Fruit fly (Drosophila melanogaster) whole organism, prepupa: ENCODE results near the gene Sgs3.
A peak's percentile ranks its signal among the peaks of the same experiment; 100 is the strongest.

Experiments
- CG10631 ChIP-seq: fragments of 200-800 bp; sonication (Bioruptor generic); optimal IDR thresholded peaks from 2 replicates; lab custom pipeline; 2016; ENCODE audit warnings: missing biosample characterization, missing genetic modification characterization
- CG10669 ChIP-seq: fragments of 200-800 bp; sonication (Bioruptor generic); optimal IDR thresholded peaks from 3 replicates; lab custom pipeline; 2018; ENCODE audit warnings: missing biosample characterization, mild to moderate bottlenecking, missing genetic modification characterization, moderate library complexity
- CG11762 ChIP-seq: fragments of 200-800 bp; sonication (Bioruptor generic); optimal IDR thresholded peaks from 3 replicates; lab custom pipeline; 2016; ENCODE audit warnings: missing biosample characterization, missing genetic modification characterization; ENCODE audit not compliant: insufficient read depth
- CG15336 ChIP-seq: fragments of 200-800 bp; sonication (Bioruptor generic); IDR thresholded peaks from 2 replicates; pipeline ENCODE4 v1.3.6; 2022; ENCODE audit warnings: missing biosample characterization, missing genetic modification characterization
- CG16779 ChIP-seq: fragments of 200-800 bp; sonication (Bioruptor generic); optimal IDR thresholded peaks from 3 replicates; lab custom pipeline; 2017; ENCODE audit warnings: missing biosample characterization, mild to moderate bottlenecking, missing genetic modification characterization
- CG3032 ChIP-seq: fragments of 200-800 bp; optimal IDR thresholded peaks from 2 replicates; lab custom pipeline; 2019; ENCODE audit warnings: missing biosample characterization, mild to moderate bottlenecking, missing genetic modification characterization, moderate library complexity
- CG32006 ChIP-seq: fragments of 200-800 bp; sonication (Bioruptor generic); optimal IDR thresholded peaks from 3 replicates; lab custom pipeline; 2017; ENCODE audit warnings: missing biosample characterization, mild to moderate bottlenecking, missing genetic modification characterization
- CG34406 ChIP-seq: fragments of 200-800 bp; sonication (Bioruptor generic); optimal IDR thresholded peaks from 3 replicates; lab custom pipeline; 2016; ENCODE audit warnings: missing biosample characterization, missing genetic modification characterization
- CG3919 ChIP-seq: fragments of 200-800 bp; sonication (Bioruptor generic); optimal IDR thresholded peaks from 3 replicates; lab custom pipeline; 2016; ENCODE audit warnings: missing biosample characterization, missing genetic modification characterization
- CG4318 ChIP-seq: fragments of 200-800 bp; sonication (Bioruptor generic); optimal IDR thresholded peaks from 3 replicates; lab custom pipeline; 2017; ENCODE audit warnings: missing biosample characterization, mild to moderate bottlenecking, missing genetic modification characterization
- CG6163 ChIP-seq: fragments of 200-800 bp; sonication (Bioruptor generic); IDR thresholded peaks from 3 replicates; pipeline ENCODE4 v1.3.6; 2022; ENCODE audit warnings: missing biosample characterization, missing genetic modification characterization
- CG6276 ChIP-seq: fragments of 200-800 bp; sonication (Bioruptor generic); optimal IDR thresholded peaks from 2 replicates; lab custom pipeline; 2017; ENCODE audit warnings: missing biosample characterization, mild to moderate bottlenecking, missing genetic modification characterization
- CG7368 ChIP-seq: fragments of 200-800 bp; sonication (Bioruptor generic); optimal IDR thresholded peaks from 3 replicates; lab custom pipeline; 2016; ENCODE audit warnings: missing biosample characterization, missing genetic modification characterization
- CG8119 ChIP-seq: fragments of 200-800 bp; sonication (Bioruptor generic); IDR thresholded peaks from 3 replicates; pipeline ENCODE4 v1.3.6; 2022; ENCODE audit warnings: missing biosample characterization, missing genetic modification characterization
- CG8319 ChIP-seq: fragments of 200-800 bp; sonication (Bioruptor generic); optimal IDR thresholded peaks from 3 replicates; lab custom pipeline; 2016; ENCODE audit warnings: missing biosample characterization, missing genetic modification characterization
- CG8632 ChIP-seq: fragments of 200-800 bp; sonication (Bioruptor generic); optimal IDR thresholded peaks from 3 replicates; lab custom pipeline; 2016; ENCODE audit warnings: missing biosample characterization, missing genetic modification characterization
- CG9139 ChIP-seq: fragments of 200-800 bp; sonication (Bioruptor generic); optimal IDR thresholded peaks from 3 replicates; lab custom pipeline; 2017; ENCODE audit warnings: missing biosample characterization, mild to moderate bottlenecking, missing genetic modification characterization
- Eip75B ChIP-seq: fragments of 200-800 bp; sonication (Bioruptor generic); optimal IDR thresholded peaks from 3 replicates; lab custom pipeline; 2016; ENCODE audit warnings: missing biosample characterization, missing genetic modification characterization
- Eip78C ChIP-seq: fragments of 200-800 bp; sonication (Bioruptor generic); peaks from one replicate; lab custom pipeline; 2016; ENCODE audit warnings: missing biosample characterization, missing genetic modification characterization
- Eip93F ChIP-seq: fragments of 200-800 bp; sonication (Bioruptor generic); optimal IDR thresholded peaks from 2 replicates; lab custom pipeline; 2016; ENCODE audit warnings: missing biosample characterization, mild to moderate bottlenecking, missing genetic modification characterization
- Ets96B ChIP-seq: fragments of 200-800 bp; optimal IDR thresholded peaks from 2 replicates; lab custom pipeline; 2019; ENCODE audit warnings: missing biosample characterization, mild to moderate bottlenecking, missing genetic modification characterization, moderate library complexity
- Gug ChIP-seq: fragments of 200-800 bp; sonication (Bioruptor generic); IDR thresholded peaks from 2 replicates; pipeline ENCODE4 v1.3.6; 2022; ENCODE audit warnings: missing biosample characterization, missing genetic modification characterization
- Hr39 ChIP-seq: fragments of 200-800 bp; sonication (Bioruptor generic); optimal IDR thresholded peaks from 2 replicates; lab custom pipeline; 2016; ENCODE audit warnings: missing biosample characterization, missing genetic modification characterization
- Hr4 ChIP-seq: fragments of 200-800 bp; sonication (Bioruptor generic); optimal IDR thresholded peaks from 3 replicates; lab custom pipeline; 2016; ENCODE audit warnings: missing biosample characterization, missing genetic modification characterization
- Lpt ChIP-seq: fragments of 200-800 bp; sonication (Bioruptor generic); optimal IDR thresholded peaks from 3 replicates; lab custom pipeline; 2016; ENCODE audit warnings: missing biosample characterization, missing genetic modification characterization
- OdsH ChIP-seq: fragments of 200-800 bp; sonication (Bioruptor generic); optimal IDR thresholded peaks from 3 replicates; lab custom pipeline; 2016; ENCODE audit warnings: missing biosample characterization, missing genetic modification characterization
- Sox102F ChIP-seq: fragments of 200-800 bp; sonication (Bioruptor generic); optimal IDR thresholded peaks from 2 replicates; lab custom pipeline; 2016; ENCODE audit warnings: missing biosample characterization, mild to moderate bottlenecking, missing genetic modification characterization
- Sox14 ChIP-seq: fragments of 200-800 bp; sonication (Bioruptor generic); optimal IDR thresholded peaks from 3 replicates; lab custom pipeline; 2016; ENCODE audit warnings: missing biosample characterization, missing genetic modification characterization
- achi ChIP-seq: fragments of 200-800 bp; sonication (Bioruptor generic); optimal IDR thresholded peaks from 3 replicates; lab custom pipeline; 2016; ENCODE audit warnings: missing biosample characterization, missing genetic modification characterization
- acj6 ChIP-seq: fragments of 200-800 bp; sonication (Bioruptor generic); optimal IDR thresholded peaks from 3 replicates; lab custom pipeline; 2016; ENCODE audit warnings: missing biosample characterization, missing genetic modification characterization
- cyc ChIP-seq: fragments of 200-800 bp; sonication (Bioruptor generic); optimal IDR thresholded peaks from 3 replicates; lab custom pipeline; 2016; ENCODE audit warnings: missing biosample characterization, missing genetic modification characterization
- dac ChIP-seq: fragments of 200-800 bp; sonication (Bioruptor generic); optimal IDR thresholded peaks from 2 replicates; lab custom pipeline; 2017; ENCODE audit warnings: missing biosample characterization, mild to moderate bottlenecking, missing genetic modification characterization
- dsx ChIP-seq: fragments of 200-800 bp; optimal IDR thresholded peaks from 3 replicates; lab custom pipeline; 2019; ENCODE audit warnings: missing biosample characterization, mild to moderate bottlenecking, missing genetic modification characterization, moderate library complexity; ENCODE audit not compliant: poor library complexity, severe bottlenecking
- esn ChIP-seq: fragments of 200-800 bp; sonication (Bioruptor generic); optimal IDR thresholded peaks from 2 replicates; lab custom pipeline; 2016; ENCODE audit warnings: missing biosample characterization, mild to moderate bottlenecking, missing genetic modification characterization, moderate library complexity
- fd59A ChIP-seq: fragments of 200-800 bp; sonication (Bioruptor generic); optimal IDR thresholded peaks from 2 replicates; lab custom pipeline; 2017; ENCODE audit warnings: missing biosample characterization, mild to moderate bottlenecking, missing genetic modification characterization, missing genetic modification reagents
- fd85E ChIP-seq: fragments of 200-800 bp; sonication (Bioruptor generic); optimal IDR thresholded peaks from 3 replicates; lab custom pipeline; 2016; ENCODE audit warnings: missing biosample characterization, missing genetic modification characterization
- fkh ChIP-seq: fragments of 200-800 bp; sonication (Bioruptor generic); optimal IDR thresholded peaks from 3 replicates; lab custom pipeline; 2017; ENCODE audit warnings: missing biosample characterization, mild to moderate bottlenecking, missing genetic modification characterization, moderate library complexity
- net ChIP-seq: fragments of 200-800 bp; sonication (Bioruptor generic); optimal IDR thresholded peaks from 3 replicates; lab custom pipeline; 2016; ENCODE audit warnings: missing biosample characterization, missing genetic modification characterization
- pdm3 ChIP-seq: fragments of 200-800 bp; sonication (Bioruptor generic); optimal IDR thresholded peaks from 3 replicates; lab custom pipeline; 2016; ENCODE audit warnings: missing biosample characterization, missing genetic modification characterization
- salr ChIP-seq, 2 experiments: fragments of 200-800 bp; sonication (Bioruptor generic); optimal IDR thresholded peaks; 3 replicates each; lab custom pipeline; 2016 to 2018; ENCODE audit warnings: missing biosample characterization in 2 of 2, missing genetic modification characterization in 2 of 2, mild to moderate bottlenecking in 1 of 2
- spab ChIP-seq: fragments of 200-800 bp; sonication (Bioruptor generic); optimal IDR thresholded peaks from 2 replicates; lab custom pipeline; 2017; ENCODE audit warnings: missing biosample characterization, mild to moderate bottlenecking, missing genetic modification characterization, missing genetic modification reagents
- ss ChIP-seq, 2 experiments: fragments of 200-800 bp; sonication (Bioruptor generic); optimal IDR thresholded peaks; 2 replicates in 1 of 2; 3 replicates in 1 of 2; lab custom pipeline; 2017 to 2018; ENCODE audit warnings: mild to moderate bottlenecking in 2 of 2, missing biosample characterization in 2 of 2, missing genetic modification characterization in 2 of 2, moderate library complexity in 1 of 2
- svp ChIP-seq: fragments of 200-800 bp; sonication (Bioruptor generic); peaks from one replicate; lab custom pipeline; 2016; ENCODE audit warnings: missing biosample characterization, missing genetic modification characterization

Gene Sgs3

DNA sequence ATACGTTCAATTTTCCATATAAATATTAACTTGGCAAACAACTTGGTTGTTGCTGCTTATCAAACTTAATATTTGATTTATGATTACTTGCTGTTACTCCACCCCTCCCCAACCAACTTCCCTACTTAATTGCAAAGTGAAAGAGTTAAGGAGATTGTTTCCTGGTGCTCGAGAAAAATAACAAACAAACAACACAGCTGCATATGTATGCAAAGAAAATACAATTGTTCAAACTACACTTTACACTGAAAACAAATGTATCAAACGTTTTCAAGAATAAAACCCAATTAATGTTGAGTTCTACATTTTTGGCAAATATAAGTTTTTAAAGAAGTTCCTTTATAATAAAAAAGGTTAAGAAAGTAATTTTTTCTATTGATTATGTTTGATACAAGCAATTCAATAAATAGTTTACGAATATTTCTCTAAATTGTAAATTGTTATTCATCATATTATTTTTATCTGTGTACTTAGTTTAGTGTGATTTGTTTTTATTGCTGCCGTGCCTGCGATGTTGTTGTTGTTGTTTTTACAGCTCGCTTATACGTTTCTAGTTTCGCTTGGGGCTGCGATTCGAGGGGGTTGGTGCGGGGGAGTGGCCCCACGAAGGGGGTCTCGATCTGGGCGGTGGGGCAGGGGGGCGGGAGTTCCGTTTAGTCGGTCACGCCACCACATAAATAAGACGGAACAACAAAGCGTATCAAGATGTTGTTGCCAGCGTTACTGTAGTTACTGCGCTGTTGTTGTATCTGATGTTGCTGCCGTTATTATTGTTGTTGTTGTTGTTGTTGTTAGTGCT is 43.8 kb downstream of the Sgs3 start (continued):
- TF ChIP-seq CG10631 (GFP tag; lab: Kevin White, UChicago) (peak; percentile 37), CG8319 (GFP tag; lab: Kevin White, UChicago) (no peak), Ets96B (tag; lab: Kevin White, UChicago) (peak; percentile 64), CG6163 (0 out of 3 replicates have a peak, but pooled peaks have one; percentile 11), CG11762 (peak; percentile 33), CG4318 (peak; percentile 67), fkh (GFP tag; lab: Kevin White, UChicago) (peak; percentile 80), pdm3 (GFP tag; lab: Kevin White, UChicago) (peak; percentile 48), CG6276 (GFP tag; lab: Kevin White, UChicago) (peak; percentile 63), net (GFP tag; lab: Kevin White, UChicago) (peak; percentile 57), achi (GFP tag; lab: Kevin White, UChicago) (peak; percentile 41), CG3032 (peak; percentile 49), CG34406 (GFP tag; lab: Kevin White, UChicago) (peak; percentile 43), CG3919 (GFP tag; lab: Kevin White, UChicago) (peak; percentile 37), cyc (GFP tag; lab: Kevin White, UChicago) (no peak), CG8632 (GFP tag; lab: Kevin White, UChicago) (peak; percentile 51), dac (GFP tag; lab: Kevin White, UChicago) (no peak), OdsH (GFP tag; lab: Kevin White, UChicago) (peak; percentile 59), salr (GFP tag; optimal IDR thresholded peaks at IDR 0.05; lab: Kevin White, UChicago) (peak; percentile 41 to 85), fd85E (GFP tag; lab: Kevin White, UChicago) (no peak), Gug (no peak; the same call in none of the 2 replicates), Eip75B (peak; percentile 28), CG10669 (GFP tag; lab: Kevin White, UChicago) (peak; percentile 53), spab (peak; percentile 48)
- TF ChIP-seq, all 60 proteins: peak for 34

DNA sequence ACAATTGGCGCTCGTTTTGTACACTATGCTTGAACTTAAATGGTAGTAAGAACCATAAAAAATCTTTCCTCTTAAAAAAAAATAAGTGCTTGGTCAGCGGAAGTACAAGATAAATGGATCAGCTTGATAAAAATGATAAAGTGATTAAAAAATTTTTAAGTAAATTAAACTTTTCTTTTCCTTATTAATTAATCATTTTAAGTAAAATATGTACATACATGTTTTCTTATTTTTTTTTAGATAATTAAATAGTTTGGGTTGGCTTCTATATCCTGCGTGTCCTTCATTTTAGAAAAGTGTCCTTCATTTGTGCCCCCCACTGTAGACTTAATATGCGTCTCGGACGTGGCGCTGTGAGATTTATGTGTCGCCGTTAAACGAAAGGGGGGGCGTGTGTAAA is 44.6 kb downstream of the Sgs3 start:
- TF ChIP-seq CG15336 = peak; percentile 55
- peak; percentile 24 for TF ChIP-seq OdsH (GFP tag; lab: Kevin White, UChicago)
- TF ChIP-seq Sox14 (GFP tag; lab: Kevin White, UChicago) = no peak
- TF ChIP-seq Sox102F (GFP tag; lab: Kevin White, UChicago) = no peak
- TF ChIP-seq CG3032 = no peak
- TF ChIP-seq CG34406 (GFP tag; lab: Kevin White, UChicago) = no peak
- TF ChIP-seq CG10669 (GFP tag; lab: Kevin White, UChicago) = no peak
- TF ChIP-seq Eip78C = peak; percentile 60
- no peak for TF ChIP-seq CG7368
- peak; percentile 62 for TF ChIP-seq CG32006
- TF ChIP-seq CG8119 (GFP tag; lab: Robert Waterston, UW) = peak; percentile 32; the same call in 2 of the 3 replicates
- TF ChIP-seq Hr4 (GFP tag; lab: Kevin White, UChicago) = peak; percentile 31
- TF ChIP-seq Hr39 (GFP tag; lab: Kevin White, UChicago) = no peak
- TF ChIP-seq cyc (GFP tag; lab: Kevin White, UChicago) = no peak
- TF ChIP-seq acj6 (GFP tag; lab: Kevin White, UChicago) = peak; percentile 32
- no peak for TF ChIP-seq esn (GFP tag; lab: Kevin White, UChicago)
- peak; percentile 47 for TF ChIP-seq CG4318
- peak; percentile 29 for TF ChIP-seq pdm3 (GFP tag; lab: Kevin White, UChicago)
- TF ChIP-seq CG8632 (GFP tag; lab: Kevin White, UChicago) = no peak

DNA sequence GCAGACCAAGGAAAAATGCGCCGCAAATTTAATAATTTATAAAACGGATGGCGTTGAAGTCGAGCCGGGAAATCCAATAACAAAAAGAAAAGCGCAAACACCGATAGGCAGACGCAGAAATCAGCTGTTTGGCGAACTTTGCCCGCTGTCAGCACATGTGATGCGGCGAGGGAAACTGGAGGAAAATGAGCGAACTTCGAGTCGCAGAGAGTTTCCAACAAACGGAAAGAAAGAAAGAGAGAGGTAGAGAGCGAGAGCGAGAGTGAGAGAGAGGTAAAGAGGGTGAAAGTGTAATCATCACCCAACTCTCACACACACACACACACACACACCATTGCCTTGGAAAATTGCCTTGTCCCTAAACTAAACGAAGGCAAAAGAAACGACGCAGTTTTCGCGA is 45.2 kb downstream of the Sgs3 start:
- TF ChIP-seq CG8119 (GFP tag; lab: Robert Waterston, UW) (peak; percentile 72), net (GFP tag; lab: Kevin White, UChicago) (peak; percentile 70), Eip93F (GFP tag; lab: Kevin White, UChicago) (no peak), Sox14 (GFP tag; lab: Kevin White, UChicago) (no peak), fd59A (GFP tag; lab: Kevin White, UChicago) (no peak), Eip75B (no peak), CG16779 (tag; lab: Kevin White, UChicago) (peak; percentile 71), CG6163 (peak; percentile 69), CG9139 (GFP tag; lab: Kevin White, UChicago) (peak; percentile 83), dsx (peak; percentile 20), Gug (0 out of 2 replicates have a peak, but pooled peaks have one; percentile 16), ss (GFP tag; optimal IDR thresholded peaks at IDR 0.05; lab: Kevin White, UChicago) (peak; percentile 81 to 82), CG3919 (GFP tag; lab: Kevin White, UChicago) (peak; percentile 46), spab (peak; percentile 65), CG15336 (peak; percentile 58; the same call in 1 of the 2 replicates), CG10631 (GFP tag; lab: Kevin White, UChicago) (no peak), CG10669 (GFP tag; lab: Kevin White, UChicago) (peak; percentile 37), svp (GFP tag; lab: Kevin White, UChicago) (peak; percentile 74), CG11762 (peak; percentile 8), Lpt (GFP tag; lab: Kevin White, UChicago) (peak; percentile 28), CG6276 (GFP tag; lab: Kevin White, UChicago) (peak; percentile 91), salr (GFP tag; optimal IDR thresholded peaks at IDR 0.05; lab: Kevin White, UChicago) (peak in 1 of 2 experiments; percentile 11)
